Fruit fly (Drosophila melanogaster): ENCODE measurements around the gene CG12499.

The CG12499 gene

dm6 chr3R:22447195-22447873, 947 bp upstream of the CG12499 start, which contains the start of gene CG34288 (continued):
- TF ChIP-seq CG8632 (GFP tag; optimal IDR thresholded peaks at IDR 0.05) (no peak), CG6163 (GFP tag; IDR thresholded peaks at IDR 0.05) (no peak), CG16779 (tag; optimal IDR thresholded peaks at IDR 0.05) (no peak), Lpt (GFP tag; optimal IDR thresholded peaks at IDR 0.05) (no peak), esn (GFP tag; optimal IDR thresholded peaks at IDR 0.05) (peak; percentile 35), Eip93F (GFP tag; optimal IDR thresholded peaks at IDR 0.05) (peak; percentile 21), Eip75B (GFP tag; optimal IDR thresholded peaks at IDR 0.05) (no peak), Gug (GFP tag; IDR thresholded peaks at IDR 0.05) (no peak), CG8319 (GFP tag; optimal IDR thresholded peaks at IDR 0.05) (no peak), pdm3 (GFP tag; optimal IDR thresholded peaks at IDR 0.05) (no peak), Ets21C (GFP tag; optimal IDR thresholded peaks at IDR 0.05) (no peak)

- TF ChIP-seq Eip93F (GFP tag; optimal IDR thresholded peaks at IDR 0.05) = no peak
- TF ChIP-seq Eip78C (GFP tag) = no peak
- TF ChIP-seq CG32006 (GFP tag; optimal IDR thresholded peaks at IDR 0.05) = no peak
- no peak for TF ChIP-seq achi (GFP tag; optimal IDR thresholded peaks at IDR 0.05)
- no peak for TF ChIP-seq esn (GFP tag; optimal IDR thresholded peaks at IDR 0.05)
- no peak for TF ChIP-seq CG34406 (GFP tag; optimal IDR thresholded peaks at IDR 0.05)
These were observed 8.1 kb downstream of the CG12499 start for dm6 chr3R:22438301-22438700.

- TF ChIP-seq spab (GFP tag; optimal IDR thresholded peaks at IDR 0.05) = no peak
- TF ChIP-seq Smox (GFP tag; optimal IDR thresholded peaks at IDR 0.05) = no peak
- no peak for TF ChIP-seq Blimp-1 (GFP tag; optimal IDR thresholded peaks at IDR 0.05)
- TF ChIP-seq fd59A (GFP tag; optimal IDR thresholded peaks at IDR 0.05) = no peak
- no peak for TF ChIP-seq CG6163 (GFP tag; IDR thresholded peaks at IDR 0.05)
- no peak for TF ChIP-seq CG32006 (GFP tag; optimal IDR thresholded peaks at IDR 0.05)
- TF ChIP-seq Sox14 (GFP tag; optimal IDR thresholded peaks at IDR 0.05) = no peak
- TF ChIP-seq Ets96B (tag; optimal IDR thresholded peaks at IDR 0.05) = no peak
- TF ChIP-seq CG1621 (tag; optimal IDR thresholded peaks at IDR 0.05) = no peak
- no peak for TF ChIP-seq CG31627 (GFP tag; optimal IDR thresholded peaks at IDR 0.05)
- TF ChIP-seq acj6 (GFP tag; optimal IDR thresholded peaks at IDR 0.05) = no peak
- no peak for TF ChIP-seq CG11902 (GFP tag; optimal IDR thresholded peaks at IDR 0.05)
These were observed 10.3 kb downstream of the CG12499 start, which contains the start of gene CG13847 for dm6 chr3R:22436050-22436449. Gene CG13847 (minus strand): TSS chr3R:22436150.

- TF ChIP-seq svp (GFP tag) = peak; percentile 65
- no peak for TF ChIP-seq Lpt (GFP tag; optimal IDR thresholded peaks at IDR 0.05)
These were observed 14.1 kb downstream of the CG12499 start for dm6 chr3R:22432200-22432804.

- TF ChIP-seq CG11902 (GFP tag; optimal IDR thresholded peaks at IDR 0.05) (no peak), vri (GFP tag; optimal IDR thresholded peaks at IDR 0.05) (peak; percentile 84), CG8319 (GFP tag; optimal IDR thresholded peaks at IDR 0.05) (peak; percentile 25), Hr4 (GFP tag; optimal IDR thresholded peaks at IDR 0.05) (no peak)
These were observed 21.7 kb downstream of the CG12499 start, which contains the start of gene pinta for dm6 chr3R:22424602-22425190. Gene pinta (minus strand): TSS chr3R:22424929.

dm6 chr3R:22423996-22424395, 22.4 kb downstream of the CG12499 start:
- TF ChIP-seq esn (GFP tag; optimal IDR thresholded peaks at IDR 0.05) (peak; percentile 80), CG7368 (GFP tag; optimal IDR thresholded peaks at IDR 0.05) (peak; percentile 10), Hr38 (GFP tag; optimal IDR thresholded peaks at IDR 0.05) (no peak), CG3032 (tag; optimal IDR thresholded peaks at IDR 0.05) (peak; percentile 43), ss (GFP tag; optimal IDR thresholded peaks at IDR 0.05) (peak in 1 of 2 experiments; percentile 64), acj6 (GFP tag; optimal IDR thresholded peaks at IDR 0.05) (peak; percentile 60), CG11762 (GFP tag; optimal IDR thresholded peaks at IDR 0.05; ENCODE audit: insufficient read depth) (no peak), CG10631 (GFP tag; optimal IDR thresholded peaks at IDR 0.05) (peak; percentile 52), CG10669 (GFP tag; optimal IDR thresholded peaks at IDR 0.05) (peak; percentile 45), fkh (GFP tag; optimal IDR thresholded peaks at IDR 0.05) (no peak), Eip78C (GFP tag) (peak; percentile 92), CG34406 (GFP tag; optimal IDR thresholded peaks at IDR 0.05) (peak; percentile 66), CG15336 (GFP tag; IDR thresholded peaks at IDR 0.05) (peak; percentile 35; the same call in 1 of the 2 replicates), Met (GFP tag; optimal IDR thresholded peaks at IDR 0.05) (peak; percentile 69), CG1621 (tag; optimal IDR thresholded peaks at IDR 0.05) (peak; percentile 1), Blimp-1 (GFP tag; optimal IDR thresholded peaks at IDR 0.05) (no peak), cyc (GFP tag; optimal IDR thresholded peaks at IDR 0.05) (peak; percentile 59), CG11902 (GFP tag; optimal IDR thresholded peaks at IDR 0.05) (peak; percentile 14), vri (GFP tag; optimal IDR thresholded peaks at IDR 0.05) (no peak)
